Worm (Caenorhabditis elegans) whole organism, midembryonic: ENCODE measurements around the gene vps-45.

Source experiments
- T22C8.4 ChIP-seq: fragments of 200-800 bp; sonication (Bioruptor generic); IDR thresholded peaks from 2 replicates; pipeline ENCODE4 v1.3.6; 2022; ENCODE audit warnings: missing genetic modification characterization, missing compliant biosample characterization
- flt-1 ChIP-seq: fragments of 200-800 bp; sonication (Bioruptor generic); IDR thresholded peaks from 2 replicates; pipeline ENCODE4 v1.3.6; 2022; ENCODE audit warnings: missing genetic modification characterization, missing compliant biosample characterization
- klf-2 ChIP-seq: fragments of 200-800 bp; sonication (Bioruptor generic); conservative IDR thresholded peaks from 2 replicates; pipeline ENCODE4 v1.3.6; 2022; ENCODE audit warnings: missing genetic modification reagents, missing genetic modification characterization, missing compliant biosample characterization
- med-1 ChIP-seq: sonication (generic microtip); optimal IDR thresholded peaks from 2 replicates; lab custom pipeline; 2017; ENCODE audit warnings: missing genetic modification characterization, mild to moderate bottlenecking, missing compliant biosample characterization, antibody characterized with exemption, missing genetic modification reagents; ENCODE audit not compliant: insufficient read depth
- ztf-23 ChIP-seq: fragments of 200-800 bp; sonication (Bioruptor generic); IDR thresholded peaks from 2 replicates; pipeline ENCODE4 v1.3.6; 2022; ENCODE audit warnings: missing genetic modification reagents, missing genetic modification characterization, missing compliant biosample characterization
- ztf-29 ChIP-seq: fragments of 200-800 bp; sonication (Bioruptor generic); IDR thresholded peaks from 2 replicates; pipeline ENCODE4 v1.3.6; 2022; ENCODE audit warnings: missing genetic modification reagents, missing genetic modification characterization, missing compliant biosample characterization

DNA sequence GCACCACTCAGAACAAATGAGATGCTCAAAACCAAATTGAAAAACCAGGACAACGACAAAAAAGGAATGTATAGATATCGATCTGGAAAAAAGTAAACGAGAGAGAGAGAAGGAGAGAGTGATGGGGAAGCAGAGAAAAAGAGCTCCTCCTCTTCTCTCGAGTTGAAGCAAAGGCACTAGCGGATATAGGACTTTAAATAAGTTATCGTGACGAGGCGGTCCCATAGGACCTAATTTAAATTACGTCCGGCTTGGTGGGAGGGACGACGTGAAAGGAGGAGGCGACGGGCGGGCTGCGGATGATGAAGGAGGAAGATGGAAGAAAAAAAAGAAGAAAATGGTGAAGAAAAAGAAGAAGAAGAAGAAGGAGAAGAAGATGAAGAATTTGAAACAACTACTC lies 43.9 kb upstream of the vps-45 start:
- TF ChIP-seq ztf-23 (no peak), med-1 (GFP tag; lab: Kevin White, UChicago) (no peak), ztf-29 (no peak), flt-1 (GFP tag; lab: Robert Waterston, UW) (no peak), klf-2 (GFP tag; lab: Robert Waterston, UW) (no peak), T22C8.4 (no peak)
